Worm (Caenorhabditis elegans): ENCODE data around the gene W10G6.6.

Gene W10G6.6

DNA sequence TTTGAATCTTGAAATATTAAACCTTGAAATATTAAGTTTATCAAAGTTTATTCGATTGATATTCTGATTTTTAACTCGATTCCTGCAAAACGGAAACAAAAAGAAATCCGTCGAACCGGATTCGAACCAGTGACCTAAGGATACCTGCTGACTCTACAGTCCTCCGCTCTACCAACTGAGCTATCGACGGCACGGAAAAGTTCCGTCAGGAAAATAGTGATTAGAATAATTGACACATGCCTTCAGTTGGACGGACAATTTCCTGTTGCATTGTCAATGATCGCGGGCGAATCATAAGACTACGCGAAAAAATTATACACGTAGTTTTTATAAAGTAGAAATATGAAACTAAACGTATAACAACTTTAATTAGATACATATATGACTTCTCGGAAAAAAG, 41.5 kb downstream of the W10G6.6 start:
- TF ChIP-seq rpc-1 (optimal IDR thresholded peaks at IDR 0.05): no peak
- TF ChIP-seq rpc-1 (tag; optimal IDR thresholded peaks at IDR 0.05): peak; percentile 60
- no peak for TF ChIP-seq bed-1 (GFP tag; IDR thresholded peaks at IDR 0.05)
- TF ChIP-seq hlh-26 (GFP tag; conservative IDR thresholded peaks at IDR 0.05): no peak
- peak; percentile 28 for TF ChIP-seq lin-26 (GFP tag; IDR thresholded peaks at IDR 0.05)
- 0 out of 2 replicates have a peak, but pooled peaks have one; percentile 65 for TF ChIP-seq cebp-2 (GFP tag; IDR thresholded peaks at IDR 0.05)
- TF ChIP-seq hmg-1.2 (GFP tag; IDR thresholded peaks at IDR 0.05): peak; percentile 5; the same call in 1 of the 2 replicates
- TF ChIP-seq Y67H2A.10 (GFP tag; conservative IDR thresholded peaks at IDR 0.05): no peak
- no peak for TF ChIP-seq efl-1 (GFP tag; optimal IDR thresholded peaks at IDR 0.05)
- peak; percentile 4 for TF ChIP-seq tbp1 (GFP tag; optimal IDR thresholded peaks at IDR 0.05)

DNA sequence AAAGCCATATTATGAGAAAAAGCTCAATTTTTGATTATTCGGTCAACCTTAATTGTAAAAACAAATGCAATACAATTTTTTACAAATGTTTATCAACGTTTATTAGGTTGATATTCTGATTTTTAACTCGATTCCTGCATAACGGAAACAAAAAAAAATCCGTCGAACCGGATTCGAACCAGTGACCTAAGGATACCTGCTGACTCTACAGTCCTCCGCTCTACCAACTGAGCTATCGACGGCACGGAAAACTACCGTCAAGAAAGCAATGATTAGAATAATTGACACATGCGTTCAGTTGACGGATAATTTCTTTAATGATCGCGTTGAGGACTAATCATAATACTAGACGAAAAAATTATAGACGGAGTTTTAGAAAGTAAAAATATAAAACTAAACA, 41.9 kb downstream of the W10G6.6 start:
- TF ChIP-seq pha-4 (tag; optimal IDR thresholded peaks at IDR 0.05) (no peak), Y95B8A.8 (GFP tag; IDR thresholded peaks at IDR 0.05) (no peak), lin-40 (tag; optimal IDR thresholded peaks at IDR 0.05) (no peak), rpc-1 (optimal IDR thresholded peaks at IDR 0.05) (peak; percentile 59), rpc-1 (tag; optimal IDR thresholded peaks at IDR 0.05) (peak; percentile 72), atf-7 (tag; optimal IDR thresholded peaks at IDR 0.05) (no peak), unc-130 (GFP tag; optimal IDR thresholded peaks at IDR 0.05) (no peak), lin-26 (GFP tag; IDR thresholded peaks at IDR 0.05) (peak; percentile 69), hmg-1.2 (GFP tag; IDR thresholded peaks at IDR 0.05) (peak; percentile 32), ama-1 (optimal IDR thresholded peaks at IDR 0.05) (no peak), ama-1 (GFP tag; optimal IDR thresholded peaks at IDR 0.05) (peak in 1 of 2 experiments; percentile 31), C17E4.6 (GFP tag; IDR thresholded peaks at IDR 0.05) (no peak), B0261.1 (tag; optimal IDR thresholded peaks at IDR 0.05) (peak; percentile 59), Y53F4B.3 (GFP tag; IDR thresholded peaks at IDR 0.05) (no peak; the same call in 1 of the 2 replicates), F49E8.2 (tag; optimal IDR thresholded peaks at IDR 0.05; ENCODE audit: insufficient read depth) (no peak), mes-4 (tag; optimal IDR thresholded peaks at IDR 0.05) (no peak), ceh-40 (GFP tag; IDR thresholded peaks at IDR 0.05) (no peak), madf-8 (GFP tag; conservative IDR thresholded peaks at IDR 0.05) (no peak), rcor-1 (GFP tag; IDR thresholded peaks at IDR 0.05) (0 out of 2 replicates have a peak, but pooled peaks have one; percentile 15), somi-1 (GFP tag; optimal IDR thresholded peaks at IDR 0.05) (no peak), fkh-3 (tag; optimal IDR thresholded peaks at IDR 0.05) (no peak), nhr-179 (tag; optimal IDR thresholded peaks at IDR 0.05) (no peak), Y67H2A.10 (GFP tag; conservative IDR thresholded peaks at IDR 0.05) (no peak), mel-28 (tag; optimal IDR thresholded peaks at IDR 0.05; ENCODE audit: borderline replicate concordance) (no peak), egl-18 (GFP tag; IDR thresholded peaks at IDR 0.05) (no peak), nfya-2 (GFP tag; IDR thresholded peaks at IDR 0.05) (no peak), snpc-1.1 (tag; optimal IDR thresholded peaks at IDR 0.05; ENCODE audit: insufficient read depth) (no peak), bed-2 (GFP tag; IDR thresholded peaks at IDR 0.05) (no peak), attf-5 (GFP tag; optimal IDR thresholded peaks at IDR 0.05) (no peak), hrde-1 (tag; optimal IDR thresholded peaks at IDR 0.05; ENCODE audit: borderline replicate concordance) (no peak), T26A5.8 (tag; optimal IDR thresholded peaks at IDR 0.05) (no peak), nhr-80 (tag; optimal IDR thresholded peaks at IDR 0.05) (no peak), him-1 (tag; optimal IDR thresholded peaks at IDR 0.05) (peak; percentile 34), ZK185.1 (tag; optimal IDR thresholded peaks at IDR 0.05; ENCODE audit: poor library complexity, severe bottlenecking) (peak; percentile 40), lsl-1 (GFP tag; optimal IDR thresholded peaks at IDR 0.05) (no peak), snpc-4 (GFP tag; optimal IDR thresholded peaks at IDR 0.05) (peak; percentile 6), snpc-4 (tag; optimal IDR thresholded peaks at IDR 0.05) (peak in 1 of 4 experiments; percentile 16), lin-35 (GFP tag; optimal IDR thresholded peaks at IDR 0.05) (no peak), sptf-2 (GFP tag; optimal IDR thresholded peaks at IDR 0.05) (no peak), egl-44 (GFP tag; IDR thresholded peaks at IDR 0.05) (no peak), gei-17 (GFP tag; optimal IDR thresholded peaks at IDR 0.05) (no peak), ztf-28 (GFP tag; IDR thresholded peaks at IDR 0.05) (no peak), tbp1 (GFP tag; optimal IDR thresholded peaks at IDR 0.05) (peak; percentile 87)
